Fruit fly (Drosophila melanogaster) whole organism, embryonic: Measurements from ENCODE around the gene Ubi-p63E.
A peak's percentile ranks its signal among the peaks of the same experiment; 100 is the strongest.

Experiments
- Ada2b ChIP-seq: fragments of 200-800 bp; sonication (Bioruptor generic); IDR thresholded peaks from 2 replicates; pipeline ENCODE4 v1.3.6; 2022; ENCODE audit warnings: missing biosample characterization, missing genetic modification characterization
- Antp ChIP-seq: fragments of 200-800 bp; sonication (Bioruptor generic); optimal IDR thresholded peaks from 3 replicates; lab custom pipeline; 2016; ENCODE audit warnings: missing biosample characterization, missing genetic modification characterization
- Awh ChIP-seq: fragments of 200-800 bp; sonication (Bioruptor generic); IDR thresholded peaks from 2 replicates; pipeline ENCODE4, ENCODE4 v1.3.6; 2022; ENCODE audit warnings: missing biosample characterization, missing genetic modification characterization
- CG11093 ChIP-seq: fragments of 200-800 bp; sonication (Bioruptor generic); IDR thresholded peaks from 3 replicates; pipeline ENCODE4 v1.3.6; 2022; ENCODE audit warnings: missing biosample characterization, missing genetic modification characterization
- CG11456 ChIP-seq: fragments of 200-800 bp; sonication (Bioruptor generic); IDR thresholded peaks from 3 replicates; pipeline ENCODE4 v1.3.6; 2022; ENCODE audit warnings: missing biosample characterization, missing genetic modification characterization
- CG1233 ChIP-seq: fragments of 200-800 bp; sonication (Bioruptor generic); optimal IDR thresholded peaks from 4 replicates; lab custom pipeline; 2018; ENCODE audit warnings: missing biosample characterization, mild to moderate bottlenecking, missing genetic modification characterization
- CG13624 ChIP-seq: fragments of 200-800 bp; sonication (Bioruptor generic); optimal IDR thresholded peaks from 2 replicates; lab custom pipeline; 2016; ENCODE audit warnings: missing biosample characterization, missing genetic modification characterization
- CG13775 ChIP-seq: fragments of 200-800 bp; sonication (Bioruptor generic); optimal IDR thresholded peaks from 3 replicates; lab custom pipeline; 2017; ENCODE audit warnings: missing biosample characterization, mild to moderate bottlenecking, missing genetic modification characterization
- CG1529 ChIP-seq: fragments of 200-800 bp; sonication (Bioruptor generic); optimal IDR thresholded peaks from 3 replicates; lab custom pipeline; 2018; ENCODE audit warnings: missing biosample characterization, missing genetic modification characterization
- CG15696 ChIP-seq: fragments of 200-800 bp; sonication (Bioruptor generic); optimal IDR thresholded peaks from 2 replicates; lab custom pipeline; 2019; ENCODE audit warnings: missing biosample characterization, mild to moderate bottlenecking, missing genetic modification characterization, moderate library complexity
- CG17359 ChIP-seq: fragments of 200-800 bp; sonication (Bioruptor generic); optimal IDR thresholded peaks from 3 replicates; lab custom pipeline; 2018; ENCODE audit warnings: missing biosample characterization, mild to moderate bottlenecking, missing genetic modification characterization, moderate library complexity
- CG1792 ChIP-seq: fragments of 200-800 bp; sonication (Bioruptor generic); optimal IDR thresholded peaks from 2 replicates; lab custom pipeline; 2016; ENCODE audit warnings: missing biosample characterization, missing genetic modification characterization
- CG18599 ChIP-seq: fragments of 200-800 bp; sonication (Bioruptor generic); optimal IDR thresholded peaks from 3 replicates; lab custom pipeline; 2017; ENCODE audit warnings: missing biosample characterization, missing genetic modification characterization, mild to moderate bottlenecking, moderate library complexity, missing genetic modification reagents
- CG2202 ChIP-seq: fragments of 200-800 bp; sonication (Bioruptor generic); optimal IDR thresholded peaks from 2 replicates; lab custom pipeline; 2018; ENCODE audit warnings: missing biosample characterization, mild to moderate bottlenecking, missing genetic modification characterization
- CG2875 ChIP-seq: fragments of 200-800 bp; sonication (Bioruptor generic); optimal IDR thresholded peaks from 2 replicates; lab custom pipeline; 2017; ENCODE audit warnings: missing biosample characterization, mild to moderate bottlenecking, missing genetic modification characterization, missing genetic modification reagents
- CG34422 ChIP-seq: fragments of 200-800 bp; sonication (Bioruptor generic); IDR thresholded peaks from 3 replicates; pipeline ENCODE4 v1.3.6; 2022; ENCODE audit warnings: missing biosample characterization, missing genetic modification characterization
- CG3847 ChIP-seq: fragments of 200-800 bp; sonication (Bioruptor generic); IDR thresholded peaks from 2 replicates; pipeline ENCODE4 v1.3.6; 2022; ENCODE audit warnings: missing biosample characterization, missing genetic modification characterization
- CG4854 ChIP-seq: fragments of 200-800 bp; sonication (Bioruptor generic); optimal IDR thresholded peaks from 2 replicates; lab custom pipeline; 2016; ENCODE audit warnings: missing biosample characterization, missing genetic modification characterization, inconsistent platforms
- CG6689 ChIP-seq: fragments of 200-800 bp; sonication (Bioruptor generic); IDR thresholded peaks from 2 replicates; pipeline ENCODE4 v1.3.6; 2022; ENCODE audit warnings: missing biosample characterization, missing genetic modification characterization
- CG7745 ChIP-seq: fragments of 200-800 bp; sonication (Bioruptor generic); optimal IDR thresholded peaks from 2 replicates; lab custom pipeline; 2018; ENCODE audit warnings: missing biosample characterization, mild to moderate bottlenecking, missing genetic modification characterization, moderate library complexity
- CG9437 ChIP-seq: fragments of 200-800 bp; sonication (Bioruptor generic); optimal IDR thresholded peaks from 2 replicates; lab custom pipeline; 2018; ENCODE audit warnings: missing biosample characterization, mild to moderate bottlenecking, missing genetic modification characterization
- Camta ChIP-seq: fragments of 200-800 bp; sonication (Bioruptor generic); optimal IDR thresholded peaks from 2 replicates; lab custom pipeline; 2016; ENCODE audit warnings: missing biosample characterization, missing genetic modification characterization
- Chrac-16 ChIP-seq: fragments of 200-800 bp; sonication (Bioruptor generic); optimal IDR thresholded peaks from 3 replicates; lab custom pipeline; 2016; ENCODE audit warnings: missing biosample characterization, missing genetic modification characterization
- D19B ChIP-seq: fragments of 200-800 bp; sonication (Bioruptor generic); optimal IDR thresholded peaks from 2 replicates; lab custom pipeline; 2017; ENCODE audit warnings: missing biosample characterization, mild to moderate bottlenecking, missing genetic modification characterization
- Dek ChIP-seq: fragments of 200-800 bp; sonication (Bioruptor generic); optimal IDR thresholded peaks from 3 replicates; lab custom pipeline; 2019; ENCODE audit warnings: missing biosample characterization, mild to moderate bottlenecking, missing genetic modification characterization, moderate library complexity
- Dref ChIP-seq: fragments of 200-800 bp; sonication (Bioruptor generic); IDR thresholded peaks from 2 replicates; pipeline ENCODE4 v1.3.6; 2022; ENCODE audit warnings: missing biosample characterization, missing genetic modification characterization
- E2f2 ChIP-seq: fragments of 200-800 bp; sonication (Bioruptor generic); IDR thresholded peaks from 2 replicates; pipeline ENCODE4 v1.3.6; 2022; ENCODE audit warnings: missing biosample characterization, missing genetic modification characterization
- Gug ChIP-seq: fragments of 200-800 bp; sonication (Bioruptor generic); IDR thresholded peaks from 4 replicates; pipeline ENCODE4 v1.3.6; 2022; ENCODE audit warnings: missing biosample characterization, missing genetic modification characterization
- HLH4C ChIP-seq: fragments of 200-800 bp; sonication (Bioruptor generic); IDR thresholded peaks from 3 replicates; pipeline ENCODE4 v1.3.6; 2022; ENCODE audit warnings: missing biosample characterization, missing genetic modification characterization; ENCODE audit not compliant: partially characterized antibody
- Lhr ChIP-seq: fragments of 200-800 bp; sonication (Bioruptor generic); optimal IDR thresholded peaks from 3 replicates; lab custom pipeline; 2017; ENCODE audit warnings: mild to moderate bottlenecking, missing biosample characterization, missing genetic modification reagents, missing genetic modification characterization
- Lim3 ChIP-seq: fragments of 200-800 bp; sonication (Bioruptor generic); IDR thresholded peaks from 2 replicates; pipeline ENCODE4 v1.3.6; 2022; ENCODE audit warnings: missing biosample characterization, missing genetic modification characterization
- Myb ChIP-seq: fragments of 200-800 bp; sonication (Bioruptor generic); optimal IDR thresholded peaks from 2 replicates; lab custom pipeline; 2016; ENCODE audit warnings: missing biosample characterization, missing genetic modification characterization
- NFAT ChIP-seq: fragments of 200-800 bp; sonication (Bioruptor generic); IDR thresholded peaks from 2 replicates; pipeline ENCODE4 v1.3.6; 2022; ENCODE audit warnings: missing biosample characterization, missing genetic modification characterization
- Sox102F ChIP-seq: fragments of 200-800 bp; sonication (Bioruptor generic); optimal IDR thresholded peaks from 2 replicates; lab custom pipeline; 2018; ENCODE audit warnings: missing biosample characterization, mild to moderate bottlenecking, missing genetic modification characterization, moderate library complexity
- Spps ChIP-seq: fragments of 200-800 bp; sonication (Bioruptor generic); optimal IDR thresholded peaks from 2 replicates; lab custom pipeline; 2018; ENCODE audit warnings: missing biosample characterization, mild to moderate bottlenecking, missing genetic modification characterization
- caup ChIP-seq: fragments of 200-800 bp; sonication (Bioruptor generic); optimal IDR thresholded peaks from 3 replicates; lab custom pipeline; 2017; ENCODE audit warnings: missing biosample characterization, mild to moderate bottlenecking, missing genetic modification characterization, moderate library complexity; ENCODE audit not compliant: severe bottlenecking
- danr ChIP-seq: fragments of 200-800 bp; sonication (Bioruptor generic); IDR thresholded peaks from 2 replicates; pipeline ENCODE4 v1.3.6; 2022; ENCODE audit warnings: missing biosample characterization, missing genetic modification characterization
- dysf ChIP-seq: fragments of 200-800 bp; sonication (Bioruptor generic); IDR thresholded peaks from 3 replicates; pipeline ENCODE4 v1.3.6; 2022; ENCODE audit warnings: missing biosample characterization, missing genetic modification characterization
- emc ChIP-seq: fragments of 200-800 bp; sonication (Bioruptor generic); optimal IDR thresholded peaks from 2 replicates; lab custom pipeline; 2016; ENCODE audit warnings: missing biosample characterization, missing genetic modification characterization
- ems ChIP-seq: fragments of 200-800 bp; sonication (Bioruptor generic); optimal IDR thresholded peaks from 3 replicates; lab custom pipeline; 2016; ENCODE audit warnings: missing biosample characterization, missing genetic modification characterization
- en ChIP-seq: fragments of 200-800 bp; sonication (Bioruptor generic); optimal IDR thresholded peaks from 2 replicates; lab custom pipeline; 2016; ENCODE audit warnings: missing biosample characterization, missing genetic modification characterization
- fd102C ChIP-seq: fragments of 200-800 bp; sonication (Bioruptor generic); optimal IDR thresholded peaks from 2 replicates; lab custom pipeline; 2018; ENCODE audit warnings: missing biosample characterization, mild to moderate bottlenecking, missing genetic modification characterization, moderate library complexity
- gce ChIP-seq: fragments of 200-800 bp; sonication (Bioruptor generic); IDR thresholded peaks from 3 replicates; pipeline ENCODE4 v1.3.6; 2022; ENCODE audit warnings: missing biosample characterization, missing genetic modification characterization
- gcm ChIP-seq: fragments of 200-800 bp; sonication (Bioruptor generic); optimal IDR thresholded peaks from 2 replicates; lab custom pipeline; 2019; ENCODE audit warnings: missing biosample characterization, mild to moderate bottlenecking, missing genetic modification characterization, moderate library complexity
- hth ChIP-seq: fragments of >200 bp; optimal IDR thresholded peaks from 2 replicates; lab custom pipeline; 2017; ENCODE audit warnings: inconsistent platforms
- peb ChIP-seq: fragments of 200-800 bp; sonication (Bioruptor generic); IDR thresholded peaks from 2 replicates; pipeline ENCODE4 v1.3.6; 2022; ENCODE audit warnings: missing biosample characterization, missing genetic modification characterization
- seq ChIP-seq: fragments of 200-800 bp; sonication (Bioruptor generic); IDR thresholded peaks from 2 replicates; pipeline ENCODE4 v1.3.6; 2022; ENCODE audit warnings: missing biosample characterization, missing genetic modification characterization
- sisA ChIP-seq: fragments of 200-800 bp; sonication (Bioruptor generic); IDR thresholded peaks from 2 replicates; pipeline ENCODE4 v1.3.6; 2022; ENCODE audit warnings: missing biosample characterization, missing genetic modification characterization
- sqz ChIP-seq: fragments of 200-800 bp; sonication (Bioruptor generic); optimal IDR thresholded peaks from 3 replicates; lab custom pipeline; 2018; ENCODE audit warnings: missing biosample characterization, mild to moderate bottlenecking, missing genetic modification characterization
- unc-4 ChIP-seq: fragments of 200-800 bp; sonication (Bioruptor generic); IDR thresholded peaks from 2 replicates; pipeline ENCODE4 v1.3.6; 2022; ENCODE audit warnings: missing biosample characterization, missing genetic modification characterization; ENCODE audit not compliant: partially characterized antibody
- vvl ChIP-seq: fragments of 200-800 bp; sonication (Bioruptor generic); IDR thresholded peaks from 2 replicates; pipeline ENCODE4 v1.3.6; 2022; ENCODE audit warnings: missing biosample characterization, missing genetic modification characterization
- zfh2 ChIP-seq: fragments of 200-800 bp; sonication (Bioruptor generic); optimal IDR thresholded peaks from 2 replicates; lab custom pipeline; 2016; ENCODE audit warnings: missing biosample characterization, missing genetic modification characterization

Gene Ubi-p63E

DNA sequence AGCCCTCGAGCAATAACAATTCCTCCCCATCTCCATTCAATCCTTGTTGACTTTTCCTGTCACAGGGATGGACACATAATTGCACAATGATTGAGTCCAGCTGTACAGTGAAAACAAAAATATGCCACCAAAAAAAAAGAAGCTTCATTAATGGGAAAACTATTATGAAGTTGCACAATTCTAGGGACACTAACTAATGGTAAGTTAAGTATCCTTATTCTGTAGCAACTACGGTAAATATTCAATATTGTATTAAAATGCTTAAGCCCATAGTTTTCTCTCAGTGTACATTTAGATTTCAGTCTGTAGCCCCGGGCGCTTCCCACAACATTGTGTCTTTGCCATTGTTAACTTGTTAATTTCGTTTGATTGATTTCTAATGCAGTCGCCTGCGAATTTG lies 28.0 kb downstream of the Ubi-p63E start (continued):
- TF ChIP-seq CG13775 (peak; percentile 28), sqz (no peak), CG4854 (GFP tag; lab: Kevin White, UChicago) (no peak), Myb (GFP tag; lab: Kevin White, UChicago) (no peak), CG2202 (tag; lab: Kevin White, UChicago) (peak; percentile 35), Dref (GFP tag; lab: Robert Waterston, UW) (no peak), vvl (GFP tag; lab: Robert Waterston, UW) (peak; percentile 30; the same call in 1 of the 2 replicates), NFAT (GFP tag; lab: Robert Waterston, UW) (no peak), Dek (tag; lab: Kevin White, UChicago) (no peak), CG15696 (peak; percentile 53), CG1529 (GFP tag; lab: Kevin White, UChicago) (peak; percentile 19), Lhr (peak; percentile 3), HLH4C (GFP tag; lab: Robert Waterston, UW) (no peak), CG18599 (GFP tag; lab: Kevin White, UChicago) (no peak), danr (GFP tag; lab: Robert Waterston, UW) (no peak), dysf (GFP tag; lab: Robert Waterston, UW) (no peak)

DNA sequence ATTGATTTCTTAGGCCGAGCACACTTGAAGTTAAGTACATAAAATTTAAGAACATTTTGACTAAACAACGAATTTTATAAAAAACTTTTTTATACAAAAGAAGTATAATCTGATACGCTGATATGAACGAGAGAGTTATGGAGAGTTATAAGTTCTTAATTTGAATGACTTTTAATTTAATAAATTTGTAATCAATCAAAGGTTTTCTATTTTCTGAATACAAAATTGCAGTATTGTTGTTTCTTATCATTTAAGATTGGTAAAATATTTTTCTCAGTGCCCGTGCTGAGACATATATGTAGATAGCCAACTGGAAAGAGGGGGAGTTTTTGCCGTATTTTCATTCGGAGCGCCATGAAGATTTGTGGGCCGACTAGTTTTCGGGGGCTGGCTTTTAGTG lies 29.9 kb downstream of the Ubi-p63E start:
- TF ChIP-seq hth (lab: Kevin White, UChicago) (no peak), Antp (GFP tag; lab: Kevin White, UChicago) (no peak), Chrac-16 (GFP tag; lab: Kevin White, UChicago) (no peak), CG6689 (GFP tag; lab: Robert Waterston, UW) (peak; percentile 37; the same call in 1 of the 2 replicates), Sox102F (peak; percentile 62), CG17359 (tag; lab: Kevin White, UChicago) (no peak), CG1792 (GFP tag; lab: Kevin White, UChicago) (no peak), emc (no peak), gcm (GFP tag; lab: Kevin White, UChicago) (peak; percentile 19), Lim3 (GFP tag; lab: Robert Waterston, UW) (no peak), seq (GFP tag; lab: Robert Waterston, UW) (no peak), fd102C (GFP tag; lab: Kevin White, UChicago) (no peak), unc-4 (GFP tag; lab: Robert Waterston, UW) (no peak), Spps (tag; lab: Kevin White, UChicago) (no peak), CG34422 (GFP tag; lab: Robert Waterston, UW) (no peak; the same call in 2 of the 3 replicates), CG7745 (tag; lab: Kevin White, UChicago) (no peak), Gug (GFP tag; lab: Robert Waterston, UW) (no peak), peb (GFP tag; lab: Robert Waterston, UW) (no peak), zfh2 (no peak), Awh (GFP tag; lab: Robert Waterston, UW) (no peak), CG11456 (GFP tag; lab: Robert Waterston, UW) (no peak), Ada2b (GFP tag; lab: Robert Waterston, UW) (no peak), gce (GFP tag; lab: Robert Waterston, UW) (no peak), CG9437 (GFP tag; lab: Kevin White, UChicago) (peak; percentile 55), sisA (GFP tag; lab: Robert Waterston, UW) (no peak), caup (GFP tag; lab: Kevin White, UChicago) (no peak), Camta (GFP tag; lab: Kevin White, UChicago) (no peak), CG2875 (peak; percentile 55), en (GFP tag; lab: Kevin White, UChicago) (no peak), CG11093 (no peak), D19B (GFP tag; lab: Kevin White, UChicago) (no peak), CG3847 (no peak), E2f2 (GFP tag; lab: Robert Waterston, UW) (no peak), CG1233 (no peak), ems (no peak), CG13624 (GFP tag; lab: Kevin White, UChicago) (no peak)
